Fruit fly (Drosophila melanogaster) whole organism, embryonic: Measurements from ENCODE around the gene CG17329.

ENCODE experiments used
- Awh ChIP-seq: fragments of 200-800 bp; sonication (Bioruptor generic); IDR thresholded peaks from 2 replicates; pipeline ENCODE4, ENCODE4 v1.3.6; 2022; ENCODE audit warnings: missing biosample characterization, missing genetic modification characterization
- BEAF-32 ChIP-seq: fragments of 200-800 bp; sonication (Bioruptor generic); optimal IDR thresholded peaks from 3 replicates; lab custom pipeline; 2017; ENCODE audit warnings: missing biosample characterization, missing genetic modification characterization, mild to moderate bottlenecking, moderate library complexity, missing genetic modification reagents
- BtbVII ChIP-seq: fragments of 200-800 bp; sonication (Bioruptor generic); optimal IDR thresholded peaks from 3 replicates; lab custom pipeline; 2017; ENCODE audit warnings: missing biosample characterization, mild to moderate bottlenecking, missing genetic modification characterization
- CG10209 ChIP-seq: fragments of 200-800 bp; sonication (Bioruptor generic); optimal IDR thresholded peaks from 3 replicates; lab custom pipeline; 2017; ENCODE audit warnings: missing biosample characterization, mild to moderate bottlenecking, missing genetic modification characterization, missing genetic modification reagents
- CG11456 ChIP-seq: fragments of 200-800 bp; sonication (Bioruptor generic); IDR thresholded peaks from 3 replicates; pipeline ENCODE4 v1.3.6; 2022; ENCODE audit warnings: missing biosample characterization, missing genetic modification characterization
- CG12659 ChIP-seq: fragments of 200-800 bp; sonication (Bioruptor generic); optimal IDR thresholded peaks from 3 replicates; lab custom pipeline; 2017; ENCODE audit warnings: mild to moderate bottlenecking, missing biosample characterization, missing genetic modification reagents, missing genetic modification characterization
- CG1647 ChIP-seq: fragments of 200-800 bp; sonication (Bioruptor generic); optimal IDR thresholded peaks from 3 replicates; lab custom pipeline; 2016; ENCODE audit warnings: missing biosample characterization, missing genetic modification characterization
- CG16779 ChIP-seq: fragments of 200-800 bp; sonication (Bioruptor generic); IDR thresholded peaks from 2 replicates; pipeline ENCODE4 v1.3.6; 2022; ENCODE audit warnings: missing biosample characterization, missing genetic modification characterization
- CG17359 ChIP-seq: fragments of 200-800 bp; sonication (Bioruptor generic); optimal IDR thresholded peaks from 3 replicates; lab custom pipeline; 2018; ENCODE audit warnings: missing biosample characterization, mild to moderate bottlenecking, missing genetic modification characterization, moderate library complexity
- CG18476 ChIP-seq: fragments of 200-800 bp; sonication (Bioruptor generic); optimal IDR thresholded peaks from 2 replicates; lab custom pipeline; 2016; ENCODE audit warnings: missing biosample characterization, mild to moderate bottlenecking, missing genetic modification characterization
- CG18764 ChIP-seq: fragments of 200-800 bp; sonication (Bioruptor generic); optimal IDR thresholded peaks from 3 replicates; lab custom pipeline; 2016; ENCODE audit warnings: missing biosample characterization, missing genetic modification characterization
- CG5245 ChIP-seq: fragments of 200-800 bp; sonication (Bioruptor generic); optimal IDR thresholded peaks from 3 replicates; lab custom pipeline; 2016; ENCODE audit warnings: missing biosample characterization, missing genetic modification characterization
- CG7357 ChIP-seq: fragments of 200-800 bp; sonication (Bioruptor generic); IDR thresholded peaks from 3 replicates; pipeline ENCODE4 v1.3.6; 2022; ENCODE audit warnings: missing biosample characterization, missing genetic modification characterization
- CG7987 ChIP-seq: fragments of 200-800 bp; sonication (Bioruptor generic); optimal IDR thresholded peaks from 2 replicates; lab custom pipeline; 2018; ENCODE audit warnings: missing biosample characterization, mild to moderate bottlenecking, missing genetic modification characterization, moderate library complexity
- CG8089 ChIP-seq: fragments of 200-800 bp; sonication (Bioruptor generic); optimal IDR thresholded peaks from 3 replicates; lab custom pipeline; 2016; ENCODE audit warnings: missing biosample characterization, missing genetic modification characterization
- Camta ChIP-seq: fragments of 200-800 bp; sonication (Bioruptor generic); optimal IDR thresholded peaks from 2 replicates; lab custom pipeline; 2016; ENCODE audit warnings: missing biosample characterization, missing genetic modification characterization
- Dip3 ChIP-seq: fragments of 200-800 bp; sonication (Bioruptor generic); optimal IDR thresholded peaks from 3 replicates; lab custom pipeline; 2016; ENCODE audit warnings: missing biosample characterization, missing genetic modification characterization
- Fer1 ChIP-seq: fragments of 200-800 bp; sonication (Bioruptor generic); optimal IDR thresholded peaks from 2 replicates; lab custom pipeline; 2017; ENCODE audit warnings: missing biosample characterization, mild to moderate bottlenecking, missing genetic modification characterization
- GATAe ChIP-seq: fragments of 200-800 bp; sonication (Bioruptor generic); conservative IDR thresholded peaks from 2 replicates; pipeline ENCODE4 v1.3.6; 2022; ENCODE audit warnings: missing biosample characterization, missing genetic modification characterization
- Hmx ChIP-seq: fragments of 200-800 bp; sonication (Bioruptor generic); optimal IDR thresholded peaks from 2 replicates; lab custom pipeline; 2016; ENCODE audit warnings: missing biosample characterization, missing genetic modification characterization
- Jarid2 ChIP-seq: fragments of 200-800 bp; sonication (Bioruptor generic); optimal IDR thresholded peaks from 3 replicates; lab custom pipeline; 2017; ENCODE audit warnings: mild to moderate bottlenecking, missing biosample characterization, missing genetic modification reagents, missing genetic modification characterization
- Neu2 ChIP-seq: fragments of 200-800 bp; sonication (Bioruptor generic); optimal IDR thresholded peaks from 3 replicates; lab custom pipeline; 2016; ENCODE audit warnings: missing biosample characterization, missing genetic modification characterization, borderline replicate concordance
- Pdp1 ChIP-seq, 2 experiments: fragments of 200-800 bp; sonication (Bioruptor generic); optimal IDR thresholded peaks; 3 replicates each; lab custom pipeline; 2016; ENCODE audit warnings: missing biosample characterization in 2 of 2, missing genetic modification characterization in 2 of 2, mild to moderate bottlenecking in 1 of 2, moderate library complexity in 1 of 2
- Rfx ChIP-seq: fragments of 200-800 bp; sonication (Bioruptor generic); IDR thresholded peaks from 2 replicates; pipeline ENCODE4 v1.3.6; 2022; ENCODE audit warnings: missing biosample characterization, missing genetic modification characterization
- Ssrp ChIP-seq: fragments of 200-800 bp; sonication (Bioruptor generic); optimal IDR thresholded peaks from 2 replicates; lab custom pipeline; 2018; ENCODE audit warnings: missing biosample characterization, mild to moderate bottlenecking, missing genetic modification characterization, moderate library complexity
- Stat92E ChIP-seq, 3 experiments: fragments of >200 bp in 2 of 3; fragments of 200-800 bp in 1 of 3; sonication (Bioruptor generic) in 1 of 3; optimal IDR thresholded peaks; 2 replicates each; lab custom pipeline; 2017 to 2019; ENCODE audit warnings: missing biosample characterization in 3 of 3, missing genetic modification characterization in 3 of 3, mild to moderate bottlenecking in 1 of 3, moderate library complexity in 1 of 3
- Xbp1 ChIP-seq: fragments of 200-800 bp; sonication (Bioruptor generic); optimal IDR thresholded peaks from 3 replicates; lab custom pipeline; 2016; ENCODE audit warnings: missing biosample characterization, mild to moderate bottlenecking, missing genetic modification characterization
- amos ChIP-seq: fragments of 200-800 bp; sonication (Bioruptor generic); IDR thresholded peaks from 2 replicates; pipeline ENCODE4 v1.3.6; 2022; ENCODE audit warnings: missing biosample characterization, missing genetic modification characterization; ENCODE audit not compliant: partially characterized antibody
- cg ChIP-seq: fragments of 200-800 bp; sonication (Bioruptor generic); optimal IDR thresholded peaks from 3 replicates; lab custom pipeline; 2019; ENCODE audit warnings: missing biosample characterization, mild to moderate bottlenecking, missing genetic modification characterization, moderate library complexity
- chinmo ChIP-seq: fragments of 200-800 bp; sonication (Bioruptor generic); IDR thresholded peaks from 4 replicates; pipeline ENCODE4 v1.3.6; 2022; ENCODE audit warnings: missing biosample characterization, missing genetic modification characterization; ENCODE audit not compliant: partially characterized antibody
- dimm ChIP-seq: fragments of 200-800 bp; sonication (Bioruptor generic); IDR thresholded peaks from 2 replicates; pipeline ENCODE4 v1.3.6; 2022; ENCODE audit warnings: missing biosample characterization, missing genetic modification characterization
- dysf ChIP-seq: fragments of 200-800 bp; sonication (Bioruptor generic); IDR thresholded peaks from 3 replicates; pipeline ENCODE4 v1.3.6; 2022; ENCODE audit warnings: missing biosample characterization, missing genetic modification characterization
- gce ChIP-seq: fragments of 200-800 bp; sonication (Bioruptor generic); IDR thresholded peaks from 3 replicates; pipeline ENCODE4 v1.3.6; 2022; ENCODE audit warnings: missing biosample characterization, missing genetic modification characterization
- gcm ChIP-seq: fragments of 200-800 bp; sonication (Bioruptor generic); optimal IDR thresholded peaks from 2 replicates; lab custom pipeline; 2019; ENCODE audit warnings: missing biosample characterization, mild to moderate bottlenecking, missing genetic modification characterization, moderate library complexity
- grn ChIP-seq: fragments of 200-800 bp; sonication (Bioruptor generic); optimal IDR thresholded peaks from 3 replicates; lab custom pipeline; 2017; ENCODE audit warnings: missing biosample characterization, missing genetic modification characterization
- knrl ChIP-seq: fragments of 200-800 bp; sonication (Bioruptor generic); IDR thresholded peaks from 3 replicates; pipeline ENCODE4 v1.3.6; 2022; ENCODE audit warnings: missing biosample characterization, missing genetic modification characterization; ENCODE audit not compliant: partially characterized antibody
- lab ChIP-seq: fragments of 200-800 bp; sonication (Bioruptor generic); optimal IDR thresholded peaks from 3 replicates; lab custom pipeline; 2017; ENCODE audit warnings: missing biosample characterization, missing genetic modification characterization, mild to moderate bottlenecking, moderate library complexity, missing genetic modification reagents
- phol ChIP-seq: fragments of 200-800 bp; sonication (Bioruptor generic); optimal IDR thresholded peaks from 3 replicates; lab custom pipeline; 2018; ENCODE audit warnings: missing biosample characterization, mild to moderate bottlenecking, missing genetic modification characterization, moderate library complexity
- pzg ChIP-seq: fragments of 200-800 bp; sonication (Bioruptor generic); optimal IDR thresholded peaks from 3 replicates; lab custom pipeline; 2018; ENCODE audit warnings: missing biosample characterization, mild to moderate bottlenecking, missing genetic modification characterization, moderate library complexity
- ranshi ChIP-seq: fragments of 200-800 bp; sonication (Bioruptor generic); IDR thresholded peaks from 2 replicates; pipeline ENCODE4 v1.3.6; 2022; ENCODE audit warnings: missing biosample characterization, missing genetic modification characterization
- repo ChIP-seq: fragments of 200-800 bp; sonication (Bioruptor generic); optimal IDR thresholded peaks from 2 replicates; lab custom pipeline; 2016; ENCODE audit warnings: missing biosample characterization, missing genetic modification characterization
- sisA ChIP-seq: fragments of 200-800 bp; sonication (Bioruptor generic); IDR thresholded peaks from 2 replicates; pipeline ENCODE4 v1.3.6; 2022; ENCODE audit warnings: missing biosample characterization, missing genetic modification characterization
- sob ChIP-seq: fragments of 200-800 bp; sonication (Bioruptor generic); IDR thresholded peaks from 2 replicates; pipeline ENCODE4 v1.3.6; 2022; ENCODE audit warnings: missing biosample characterization, missing genetic modification characterization
- toy ChIP-seq: fragments of 200-800 bp; sonication (Bioruptor generic); IDR thresholded peaks from 2 replicates; pipeline ENCODE4 v1.3.6; 2022; ENCODE audit warnings: missing biosample characterization, missing genetic modification characterization
- twi ChIP-seq: fragments of 200-800 bp; optimal IDR thresholded peaks from 2 replicates; lab custom pipeline; 2019; ENCODE audit warnings: missing biosample characterization, mild to moderate bottlenecking, missing genetic modification characterization, moderate library complexity
- vfl ChIP-seq: fragments of 200-800 bp; sonication (Bioruptor generic); optimal IDR thresholded peaks from 2 replicates; lab custom pipeline; 2016; ENCODE audit warnings: missing biosample characterization, missing genetic modification characterization
- wek ChIP-seq: fragments of 200-800 bp; sonication (Bioruptor generic); optimal IDR thresholded peaks from 3 replicates; lab custom pipeline; 2018; ENCODE audit warnings: missing biosample characterization, mild to moderate bottlenecking, missing genetic modification characterization, moderate library complexity
- zfh1 ChIP-seq: fragments of 200-800 bp; sonication (Bioruptor generic); IDR thresholded peaks from 3 replicates; pipeline ENCODE4 v1.3.6; 2022; ENCODE audit warnings: missing biosample characterization, missing genetic modification characterization

The CG17329 gene

dm6 chr2L:16307026-16307703 lies 16.1 kb downstream of the CG17329 start, which contains the start of the genes CG5861 and Syx5 (continued):
- no peak for TF ChIP-seq toy
- peak; percentile 87 for TF ChIP-seq Xbp1
- peak; percentile 54 for TF ChIP-seq twi (tag; lab: Kevin White, UChicago)
- peak; percentile 52; the same call in 1 of the 2 replicates for TF ChIP-seq ranshi (GFP tag; lab: Robert Waterston, UW)
- TF ChIP-seq CG8089 (GFP tag; lab: Kevin White, UChicago): no peak
- no peak for TF ChIP-seq Dip3
- TF ChIP-seq Awh: no peak
- TF ChIP-seq wek (GFP tag; lab: Kevin White, UChicago): no peak
- TF ChIP-seq Fer1 (GFP tag; lab: Kevin White, UChicago): peak; percentile 73
- no peak for TF ChIP-seq CG16779 (GFP tag; lab: Robert Waterston, UW)
- TF ChIP-seq lab (GFP tag; lab: Kevin White, UChicago): peak; percentile 81
- peak; percentile 93 for TF ChIP-seq CG17359 (tag; lab: Kevin White, UChicago)
- TF ChIP-seq CG7357 (GFP tag; lab: Robert Waterston, UW): 0 out of 3 replicates have a peak, but pooled peaks have one; percentile 16
- TF ChIP-seq dysf (GFP tag; lab: Robert Waterston, UW): 0 out of 3 replicates have a peak, but pooled peaks have one; percentile 24
- TF ChIP-seq grn (GFP tag; lab: Kevin White, UChicago): peak; percentile 89
- TF ChIP-seq vfl: no peak
- TF ChIP-seq Stat92E (GFP tag; optimal IDR thresholded peaks at IDR 0.05; lab: Kevin White, UChicago): peak in 1 of 3 experiments; percentile 14
- TF ChIP-seq gcm (GFP tag; lab: Kevin White, UChicago): peak; percentile 68
- no peak for TF ChIP-seq Neu2
- TF ChIP-seq CG18476 (GFP tag; lab: Kevin White, UChicago): no peak
- TF ChIP-seq sisA: peak; percentile 46
- TF ChIP-seq CG7987 (GFP tag; lab: Kevin White, UChicago): peak; percentile 17
- peak; percentile 86 for TF ChIP-seq BEAF-32
- TF ChIP-seq repo (GFP tag; lab: Kevin White, UChicago): no peak
- TF ChIP-seq Jarid2: no peak
- peak; percentile 37 for TF ChIP-seq Ssrp (tag; lab: Kevin White, UChicago)
- TF ChIP-seq cg (GFP tag; lab: Kevin White, UChicago): peak; percentile 93
- no peak for TF ChIP-seq Hmx (GFP tag; lab: Kevin White, UChicago)
- no peak for TF ChIP-seq gce (GFP tag; lab: Robert Waterston, UW)
- TF ChIP-seq Camta: no peak
- TF ChIP-seq CG10209 (GFP tag; lab: Kevin White, UChicago): peak; percentile 19
- no peak for TF ChIP-seq CG1647 (GFP tag; lab: Kevin White, UChicago)
- no peak for TF ChIP-seq CG5245 (GFP tag; lab: Kevin White, UChicago)
- TF ChIP-seq phol (tag; lab: Kevin White, UChicago): peak; percentile 70
- TF ChIP-seq CG12659 (GFP tag; lab: Kevin White, UChicago): peak; percentile 81
- TF ChIP-seq GATAe: 0 out of 2 replicates have a peak, but pooled peaks have one; percentile 30
- TF ChIP-seq dimm: no peak
- peak; percentile 84; the same call in 1 of the 2 replicates for TF ChIP-seq amos (GFP tag; lab: Robert Waterston, UW)
- peak; percentile 68 for TF ChIP-seq pzg (GFP tag; lab: Kevin White, UChicago)
- peak; percentile 70; the same call in 2 of the 3 replicates for TF ChIP-seq CG11456
- peak; percentile 78; the same call in 3 of the 4 replicates for TF ChIP-seq chinmo (GFP tag; lab: Robert Waterston, UW)
- peak; percentile 29 for TF ChIP-seq CG18764 (GFP tag; lab: Kevin White, UChicago)
- TF ChIP-seq Rfx (GFP tag; lab: Robert Waterston, UW): peak; percentile 69; the same call in 1 of the 2 replicates
- peak in 1 of 2 experiments; percentile 42 for TF ChIP-seq Pdp1 (GFP tag; optimal IDR thresholded peaks at IDR 0.05; lab: Kevin White, UChicago)
- TF ChIP-seq BtbVII (GFP tag; lab: Kevin White, UChicago): peak; percentile 38
- TF ChIP-seq sob (GFP tag; lab: Robert Waterston, UW): peak; percentile 68; the same call in 1 of the 2 replicates
- peak; percentile 67; the same call in 1 of the 3 replicates for TF ChIP-seq zfh1
- TF ChIP-seq knrl (GFP tag; lab: Robert Waterston, UW): peak; percentile 88
